Worm (Caenorhabditis elegans) whole organism, young adult: ENCODE measurements around the gene sri-24.

ENCODE experiments used
- B0019.2 ChIP-seq: fragments of 200-800 bp; sonication (Bioruptor generic); conservative IDR thresholded peaks from 2 replicates; pipeline ENCODE4 v1.3.6; 2022; ENCODE audit warnings: missing genetic modification reagents, missing genetic modification characterization, missing compliant biosample characterization
- C06A6.2 ChIP-seq: fragments of 200-800 bp; sonication (Bioruptor generic); conservative IDR thresholded peaks from 2 replicates; pipeline ENCODE4 v1.3.6; 2022; ENCODE audit warnings: missing genetic modification characterization, missing compliant biosample characterization
- D2030.7 ChIP-seq: fragments of 200-800 bp; sonication (Bioruptor generic); IDR thresholded peaks from 2 replicates; pipeline ENCODE4 v1.3.6; 2022; ENCODE audit warnings: missing genetic modification reagents, missing genetic modification characterization, missing compliant biosample characterization
- F33H1.4 ChIP-seq: fragments of 200-800 bp; sonication (Bioruptor generic); IDR thresholded peaks from 2 replicates; pipeline ENCODE4 v1.3.6; 2022; ENCODE audit warnings: missing genetic modification reagents, missing genetic modification characterization, missing compliant biosample characterization
- F37B4.10 ChIP-seq: fragments of 200-800 bp; sonication (Bioruptor generic); IDR thresholded peaks from 2 replicates; pipeline ENCODE4 v1.3.6; 2022; ENCODE audit warnings: missing genetic modification characterization, missing compliant biosample characterization
- F55B11.4 ChIP-seq: sonication (generic microtip); optimal IDR thresholded peaks from 2 replicates; lab custom pipeline; 2016; ENCODE audit warnings: missing compliant biosample characterization, missing genetic modification characterization, borderline replicate concordance; ENCODE audit not compliant: insufficient read depth
- F57C9.4 ChIP-seq: sonication (generic microtip); optimal IDR thresholded peaks from 2 replicates; lab custom pipeline; 2017; ENCODE audit warnings: mild to moderate bottlenecking, missing genetic modification characterization, missing compliant biosample characterization
- K11D2.4 ChIP-seq: fragments of 200-800 bp; sonication (Bioruptor generic); IDR thresholded peaks from 2 replicates; pipeline ENCODE4 v1.3.6; 2022; ENCODE audit warnings: missing genetic modification reagents, missing genetic modification characterization, missing compliant biosample characterization
- T07F8.4 ChIP-seq: sonication (generic microtip); optimal IDR thresholded peaks from 2 replicates; lab custom pipeline; 2016; ENCODE audit warnings: mild to moderate bottlenecking, missing genetic modification characterization, moderate library complexity, missing compliant biosample characterization
- Y95B8A.8 ChIP-seq: fragments of 200-800 bp; sonication (Bioruptor generic); IDR thresholded peaks from 2 replicates; pipeline ENCODE4 v1.3.6; 2022; ENCODE audit warnings: missing genetic modification reagents, missing genetic modification characterization, missing compliant biosample characterization
- ZK185.1 ChIP-seq: sonication (generic microtip); optimal IDR thresholded peaks from 2 replicates; lab custom pipeline; 2016; ENCODE audit warnings: mild to moderate bottlenecking, missing genetic modification characterization, missing compliant biosample characterization; ENCODE audit not compliant: poor library complexity, severe bottlenecking
- ama-1 ChIP-seq, 3 experiments: fragments of 150-350 bp in 1 of 3; sonication (generic microtip) in 2 of 3; optimal IDR thresholded peaks; 2 replicates each; lab custom pipeline; 2014 to 2018; ENCODE audit warnings: missing biosample characterization in 2 of 3, missing genetic modification characterization in 2 of 3, missing genetic modification reagents in 2 of 3
- athp-1 ChIP-seq: sonication (generic microtip); optimal IDR thresholded peaks from 2 replicates; lab custom pipeline; 2017; ENCODE audit warnings: mild to moderate bottlenecking, missing genetic modification characterization, missing compliant biosample characterization
- bed-2 ChIP-seq: fragments of 200-800 bp; sonication (Bioruptor generic); IDR thresholded peaks from 2 replicates; pipeline ENCODE4 v1.3.6; 2022; ENCODE audit warnings: missing genetic modification reagents, missing genetic modification characterization, missing compliant biosample characterization
- cebp-2 ChIP-seq: fragments of 200-800 bp; sonication (Bioruptor generic); IDR thresholded peaks from 2 replicates; pipeline ENCODE4 v1.3.6; 2022; ENCODE audit warnings: missing genetic modification characterization, missing compliant biosample characterization
- ceh-40 ChIP-seq: fragments of 200-800 bp; sonication (Bioruptor generic); IDR thresholded peaks from 2 replicates; pipeline ENCODE4 v1.3.6; 2022; ENCODE audit warnings: missing genetic modification characterization, missing compliant biosample characterization
- ceh-58 ChIP-seq: fragments of 200-800 bp; sonication (Bioruptor generic); IDR thresholded peaks from 2 replicates; pipeline ENCODE4 v1.3.6; 2022; ENCODE audit warnings: missing genetic modification characterization, missing compliant biosample characterization
- ceh-79 ChIP-seq: sonication (generic microtip); optimal IDR thresholded peaks from 2 replicates; lab custom pipeline; 2017; ENCODE audit warnings: mild to moderate bottlenecking, missing genetic modification characterization, missing compliant biosample characterization
- chd-7 ChIP-seq: sonication (generic microtip); optimal IDR thresholded peaks from 2 replicates; lab custom pipeline; 2016; ENCODE audit warnings: mild to moderate bottlenecking, missing genetic modification characterization, moderate library complexity, missing compliant biosample characterization
- die-1 ChIP-seq: sonication (generic microtip); optimal IDR thresholded peaks from 2 replicates; lab custom pipeline; 2016; ENCODE audit warnings: missing genotype, mild to moderate bottlenecking, missing genetic modification characterization, missing compliant biosample characterization
- dox-1 ChIP-seq: fragments of 200-800 bp; sonication (Bioruptor generic); IDR thresholded peaks from 2 replicates; pipeline ENCODE4 v1.3.6; 2022; ENCODE audit warnings: missing genetic modification reagents, missing genetic modification characterization, missing compliant biosample characterization
- dpff-1 ChIP-seq: sonication (generic microtip); optimal IDR thresholded peaks from 2 replicates; lab custom pipeline; 2017; ENCODE audit warnings: mild to moderate bottlenecking, missing genetic modification characterization, missing compliant biosample characterization
- egrh-3 ChIP-seq: fragments of 200-800 bp; sonication (Bioruptor generic); IDR thresholded peaks from 2 replicates; pipeline ENCODE4 v1.3.6; 2022; ENCODE audit warnings: missing genetic modification reagents, missing genetic modification characterization, missing compliant biosample characterization
- him-1 ChIP-seq: sonication (generic microtip); optimal IDR thresholded peaks from 2 replicates; lab custom pipeline; 2016; ENCODE audit warnings: missing genotype, missing genetic modification reagents, missing genetic modification characterization, missing compliant biosample characterization
- hmg-1.2 ChIP-seq: fragments of 200-800 bp; sonication (Bioruptor generic); IDR thresholded peaks from 2 replicates; pipeline ENCODE4 v1.3.6; 2022; ENCODE audit warnings: missing genetic modification reagents, missing genetic modification characterization, missing compliant biosample characterization
- lag-1 ChIP-seq: fragments of 200-800 bp; sonication (Bioruptor generic); IDR thresholded peaks from 2 replicates; pipeline ENCODE4 v1.3.6; 2022; ENCODE audit warnings: missing genetic modification reagents, missing genetic modification characterization, missing compliant biosample characterization
- let-607 ChIP-seq, 2 experiments: fragments of 200-800 bp in 1 of 2; sonication (Bioruptor generic) in 1 of 2; sonication (generic microtip) in 1 of 2; optimal IDR thresholded peaks; 2 replicates each; lab custom pipeline; 2016 to 2018; ENCODE audit warnings: mild to moderate bottlenecking in 2 of 2, missing compliant biosample characterization in 2 of 2, missing genetic modification characterization in 2 of 2, moderate library complexity in 2 of 2, missing genotype in 1 of 2
- lsl-1 ChIP-seq: fragments of 200-800 bp; sonication (Bioruptor generic); optimal IDR thresholded peaks from 2 replicates; lab custom pipeline; 2018; ENCODE audit warnings: mild to moderate bottlenecking, missing genetic modification characterization, moderate library complexity, missing compliant biosample characterization
- madf-10 ChIP-seq: sonication (generic microtip); optimal IDR thresholded peaks from 2 replicates; lab custom pipeline; 2016; ENCODE audit warnings: mild to moderate bottlenecking, missing genetic modification characterization, missing compliant biosample characterization
- mel-28 ChIP-seq: sonication (generic microtip); optimal IDR thresholded peaks from 2 replicates; lab custom pipeline; 2016; ENCODE audit warnings: borderline replicate concordance, mild to moderate bottlenecking, missing genetic modification characterization, missing compliant biosample characterization
- mxl-1 ChIP-seq: sonication (generic microtip); optimal IDR thresholded peaks from 2 replicates; lab custom pipeline; 2016; ENCODE audit warnings: missing genetic modification characterization, missing compliant biosample characterization
- nfya-2 ChIP-seq: fragments of 200-800 bp; sonication (Bioruptor generic); IDR thresholded peaks from 2 replicates; pipeline ENCODE4 v1.3.6; 2022; ENCODE audit warnings: missing genetic modification reagents, missing genetic modification characterization, missing compliant biosample characterization
- nhr-179 ChIP-seq: sonication (generic microtip); optimal IDR thresholded peaks from 2 replicates; lab custom pipeline; 2016; ENCODE audit warnings: mild to moderate bottlenecking, missing genetic modification characterization, missing compliant biosample characterization
- nhr-27 ChIP-seq: fragments of 200-800 bp; sonication (Bioruptor generic); optimal IDR thresholded peaks from 2 replicates; lab custom pipeline; 2018; ENCODE audit warnings: mild to moderate bottlenecking, missing genetic modification characterization, moderate library complexity, missing compliant biosample characterization
- rcor-1 ChIP-seq: fragments of 200-800 bp; sonication (Bioruptor generic); IDR thresholded peaks from 2 replicates; pipeline ENCODE4 v1.3.6; 2022; ENCODE audit warnings: missing genetic modification reagents, missing genetic modification characterization, missing compliant biosample characterization
- rpc-1 ChIP-seq, 2 experiments: fragments of 150-350 bp in 1 of 2; sonication (generic microtip) in 1 of 2; optimal IDR thresholded peaks; 2 replicates each; lab custom pipeline; 2014 to 2018; ENCODE audit warnings: missing biosample characterization in 1 of 2, missing genetic modification characterization in 1 of 2, missing genetic modification reagents in 1 of 2, missing genotype in 1 of 2
- sea-2 ChIP-seq: fragments of 200-800 bp; sonication (Bioruptor generic); IDR thresholded peaks from 2 replicates; pipeline ENCODE4 v1.3.6; 2022; ENCODE audit warnings: missing genetic modification characterization, missing compliant biosample characterization
- snpc-1.1 ChIP-seq: sonication (generic microtip); optimal IDR thresholded peaks from 2 replicates; lab custom pipeline; 2017; ENCODE audit warnings: missing genetic modification characterization, mild to moderate bottlenecking, missing compliant biosample characterization, antibody characterized with exemption, moderate library complexity, missing genotype, missing genetic modification reagents; ENCODE audit not compliant: insufficient read depth
- snpc-3.4 ChIP-seq: sonication (generic microtip); optimal IDR thresholded peaks from 2 replicates; lab custom pipeline; 2017; ENCODE audit warnings: missing genetic modification characterization, mild to moderate bottlenecking, missing compliant biosample characterization, antibody characterized with exemption, moderate library complexity, missing genotype, missing genetic modification reagents
- sptf-2 ChIP-seq: fragments of 200-800 bp; sonication (Bioruptor generic); optimal IDR thresholded peaks from 2 replicates; lab custom pipeline; 2018; ENCODE audit warnings: mild to moderate bottlenecking, missing genetic modification characterization, missing compliant biosample characterization
- tbx-9 ChIP-seq: sonication (generic microtip); optimal IDR thresholded peaks from 2 replicates; lab custom pipeline; 2016; ENCODE audit warnings: borderline replicate concordance, missing genetic modification characterization, inconsistent platforms, missing compliant biosample characterization
- unc-62 ChIP-seq: fragments of 150-350 bp; optimal IDR thresholded peaks from 2 replicates; lab custom pipeline; 2014; ENCODE audit warnings: missing biosample characterization, missing genetic modification reagents, missing genetic modification characterization
- zfh-2 ChIP-seq: fragments of 200-800 bp; sonication (Bioruptor generic); conservative IDR thresholded peaks from 2 replicates; pipeline ENCODE4 v1.3.6; 2022; ENCODE audit warnings: missing genetic modification reagents, missing genetic modification characterization, missing compliant biosample characterization
- zim-3 ChIP-seq: sonication (generic microtip); optimal IDR thresholded peaks from 2 replicates; lab custom pipeline; 2017; ENCODE audit warnings: mild to moderate bottlenecking, missing genetic modification characterization, moderate library complexity, missing compliant biosample characterization
- ztf-22 ChIP-seq: fragments of 200-800 bp; sonication (Bioruptor generic); optimal IDR thresholded peaks from 2 replicates; lab custom pipeline; 2018; ENCODE audit warnings: mild to moderate bottlenecking, missing genetic modification characterization, moderate library complexity, missing compliant biosample characterization
- ztf-6 ChIP-seq: fragments of 200-800 bp; sonication (Bioruptor generic); IDR thresholded peaks from 2 replicates; pipeline ENCODE4 v1.3.6; 2022; ENCODE audit warnings: missing genetic modification reagents, missing genetic modification characterization, missing compliant biosample characterization

Gene sri-24

DNA sequence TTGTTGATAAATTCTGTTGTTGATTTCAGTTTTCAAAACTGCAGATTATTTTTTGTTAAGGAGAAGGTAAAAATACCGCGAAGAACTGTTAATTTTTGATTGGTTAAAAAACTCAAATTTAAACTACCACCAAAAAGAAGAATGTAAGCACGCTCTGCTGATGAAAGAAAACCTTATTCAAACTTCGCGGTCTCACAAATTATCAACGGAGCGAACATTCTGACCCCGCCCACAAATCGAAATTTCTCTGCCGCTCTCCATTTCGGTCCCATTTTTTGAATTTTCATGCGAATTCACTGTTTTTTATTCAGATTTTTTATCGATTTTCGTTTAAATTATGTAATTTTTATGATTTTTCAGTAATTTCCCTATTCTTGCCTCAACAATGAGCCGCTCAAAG is 22.4 kb upstream of the sri-24 start, which contains the start of gene cyn-3 (continued):
- TF ChIP-seq F55B11.4 (tag; lab: Kevin White, UChicago) (no peak), unc-62 (no peak), ceh-79 (tag; lab: Kevin White, UChicago) (no peak), snpc-3.4 (tag; lab: Kevin White, UChicago) (peak; percentile 69), hmg-1.2 (GFP tag; lab: Robert Waterston, UW) (peak; percentile 54), ceh-58 (GFP tag; lab: Robert Waterston, UW) (no peak), mel-28 (tag; lab: Kevin White, UChicago) (no peak), tbx-9 (tag; lab: Kevin White, UChicago) (no peak), nhr-27 (tag; lab: Kevin White, UChicago) (no peak), ztf-22 (GFP tag; lab: Kevin White, UChicago) (no peak), K11D2.4 (GFP tag; lab: Robert Waterston, UW) (no peak; the same call in 1 of the 2 replicates), lag-1 (GFP tag; lab: Robert Waterston, UW) (no peak), sea-2 (no peak)

DNA sequence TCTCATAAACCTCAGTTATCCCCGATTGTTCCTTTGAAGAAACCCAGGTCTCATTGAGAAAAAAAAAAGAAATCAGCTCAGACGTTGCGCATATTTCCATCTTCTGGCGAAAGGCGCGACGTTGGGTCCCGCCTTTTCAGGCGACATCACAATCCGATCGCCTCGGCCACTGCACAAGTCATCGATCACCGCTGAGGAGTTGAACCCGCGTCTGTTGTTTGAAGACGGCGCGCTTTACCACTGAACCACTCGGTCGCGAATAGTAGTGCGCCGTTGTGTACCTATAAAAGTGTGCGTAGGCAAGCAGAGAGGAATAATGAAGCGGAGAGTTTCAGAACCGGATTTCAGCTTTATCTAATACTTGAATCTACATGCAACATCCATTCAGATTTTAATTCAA is 21.1 kb upstream of the sri-24 start, which contains the start of gene Y75B12B.11:
Gene Y75B12B.11, plus strand, starts transcription at position 394 of the 400 bp plus-strand sequence.
- TF ChIP-seq T07F8.4 (tag; lab: Kevin White, UChicago) (peak; percentile 91), D2030.7 (GFP tag; lab: Robert Waterston, UW) (peak; percentile 96), rcor-1 (GFP tag; lab: Robert Waterston, UW) (peak; percentile 95), athp-1 (tag; lab: Kevin White, UChicago) (peak; percentile 98), madf-10 (peak; percentile 87), egrh-3 (GFP tag; lab: Robert Waterston, UW) (peak; percentile 78), Y95B8A.8 (GFP tag; lab: Robert Waterston, UW) (peak; percentile 87; the same call in 1 of the 2 replicates), C06A6.2 (GFP tag; lab: Robert Waterston, UW) (peak; percentile 80), bed-2 (GFP tag; lab: Robert Waterston, UW) (no peak; the same call in 1 of the 2 replicates), die-1 (tag; lab: Kevin White, UChicago) (peak; percentile 98), let-607 (tag; optimal IDR thresholded peaks at IDR 0.05; lab: Kevin White, UChicago) (peak; percentile 66 to 83), ztf-6 (0 out of 2 replicates have a peak, but pooled peaks have one; percentile 75), ama-1 (optimal IDR thresholded peaks at IDR 0.05; lab: Kevin White, UChicago) (peak; percentile 78), ama-1 (GFP tag; optimal IDR thresholded peaks at IDR 0.05; lab: Kevin White, UChicago) (peak; percentile 93 to 95), snpc-1.1 (tag; lab: Kevin White, UChicago) (peak; percentile 81), sptf-2 (GFP tag; lab: Kevin White, UChicago) (peak; percentile 86), B0019.2 (GFP tag; lab: Robert Waterston, UW) (peak; percentile 62), ceh-79 (tag; lab: Kevin White, UChicago) (peak; percentile 97), mxl-1 (tag; lab: Kevin White, UChicago) (peak; percentile 96), F33H1.4 (GFP tag; lab: Robert Waterston, UW) (peak; percentile 62), lsl-1 (GFP tag; lab: Kevin White, UChicago) (peak; percentile 83), cebp-2 (GFP tag; lab: Robert Waterston, UW) (peak; percentile 97), zim-3 (tag; lab: Kevin White, UChicago) (peak; percentile 98), dox-1 (peak; percentile 95), zfh-2 (GFP tag; lab: Robert Waterston, UW) (peak; percentile 95), ztf-22 (GFP tag; lab: Kevin White, UChicago) (peak; percentile 31), F57C9.4 (peak; percentile 91), him-1 (tag; lab: Kevin White, UChicago) (peak; percentile 87), ceh-40 (GFP tag; lab: Robert Waterston, UW) (peak; percentile 94), ZK185.1 (tag; lab: Kevin White, UChicago) (peak; percentile 90), F37B4.10 (GFP tag; lab: Robert Waterston, UW) (peak; percentile 96), rpc-1 (optimal IDR thresholded peaks at IDR 0.05; lab: Kevin White, UChicago) (peak; percentile 97), rpc-1 (tag; optimal IDR thresholded peaks at IDR 0.05; lab: Kevin White, UChicago) (peak; percentile 97), dpff-1 (tag; lab: Kevin White, UChicago) (peak; percentile 72), nhr-179 (tag; lab: Kevin White, UChicago) (peak; percentile 81), nfya-2 (peak; percentile 90; the same call in 1 of the 2 replicates), chd-7 (tag; lab: Kevin White, UChicago) (peak; percentile 97)
